Fruit fly (Drosophila melanogaster): ENCODE measurements around the gene CG13670.

DNA sequence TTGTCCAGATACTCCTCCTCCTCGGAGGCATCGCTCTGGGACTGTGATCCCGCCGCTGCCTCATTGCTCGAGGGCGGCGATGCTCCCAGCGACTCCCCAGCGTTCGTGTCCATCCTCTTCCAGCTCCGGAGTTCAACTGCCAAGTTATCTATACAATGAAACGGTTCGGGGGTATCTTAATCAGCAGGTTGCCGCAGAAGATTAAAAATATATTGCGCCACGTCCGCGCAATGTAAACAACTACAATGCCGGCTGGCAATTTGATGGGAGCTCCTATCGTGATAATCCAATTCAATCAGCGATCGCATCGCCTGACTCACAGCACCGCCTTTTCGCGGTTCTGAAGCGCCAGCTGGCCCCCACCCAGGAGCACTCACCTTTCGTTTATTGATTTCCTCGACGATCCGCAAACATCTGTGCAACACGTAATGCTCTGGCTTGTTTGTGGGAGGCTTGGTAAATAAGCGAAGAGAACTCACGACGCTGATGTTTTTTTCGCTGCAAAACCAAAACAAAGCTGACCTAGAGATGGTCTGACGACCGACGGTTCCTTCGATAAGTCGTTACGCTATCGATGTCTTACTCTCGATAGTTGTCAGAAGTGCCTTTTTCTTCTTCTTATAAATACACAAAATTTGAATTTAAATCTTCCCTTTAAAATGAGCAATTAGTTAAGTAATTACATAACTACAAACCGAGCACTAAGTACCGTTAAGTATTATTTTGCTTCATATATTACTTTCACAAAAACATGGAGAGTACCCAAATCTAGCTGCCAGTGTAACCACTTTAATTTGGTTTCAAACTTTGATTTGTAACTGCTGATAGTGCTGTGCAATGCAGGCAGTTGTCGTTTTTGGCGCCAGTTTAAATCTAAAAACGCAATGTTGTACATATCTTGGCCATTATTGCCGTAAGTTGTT lies 31.0 kb upstream of the CG13670 start, which contains the start of gene cert:
- TF ChIP-seq sage (GFP tag; optimal IDR thresholded peaks at IDR 0.05): no peak
- no peak for TF ChIP-seq pan (optimal IDR thresholded peaks at IDR 0.05)
- no peak for TF ChIP-seq woc (GFP tag; optimal IDR thresholded peaks at IDR 0.05)
- TF ChIP-seq h (GFP tag; optimal IDR thresholded peaks at IDR 0.05): peak; percentile 52
- peak; percentile 33 for TF ChIP-seq psq (GFP tag; optimal IDR thresholded peaks at IDR 0.05)
- peak; percentile 5 for TF ChIP-seq Myc (optimal IDR thresholded peaks at IDR 0.05)
- no peak for TF ChIP-seq Dfd (GFP tag; optimal IDR thresholded peaks at IDR 0.05)
- no peak for TF ChIP-seq HLH106 (tag; optimal IDR thresholded peaks at IDR 0.05)
- no peak for TF ChIP-seq dsf (GFP tag; optimal IDR thresholded peaks at IDR 0.05; ENCODE audit: borderline replicate concordance)
